Worm (Caenorhabditis elegans): Measurements from ENCODE around the gene epic-1.

DNA sequence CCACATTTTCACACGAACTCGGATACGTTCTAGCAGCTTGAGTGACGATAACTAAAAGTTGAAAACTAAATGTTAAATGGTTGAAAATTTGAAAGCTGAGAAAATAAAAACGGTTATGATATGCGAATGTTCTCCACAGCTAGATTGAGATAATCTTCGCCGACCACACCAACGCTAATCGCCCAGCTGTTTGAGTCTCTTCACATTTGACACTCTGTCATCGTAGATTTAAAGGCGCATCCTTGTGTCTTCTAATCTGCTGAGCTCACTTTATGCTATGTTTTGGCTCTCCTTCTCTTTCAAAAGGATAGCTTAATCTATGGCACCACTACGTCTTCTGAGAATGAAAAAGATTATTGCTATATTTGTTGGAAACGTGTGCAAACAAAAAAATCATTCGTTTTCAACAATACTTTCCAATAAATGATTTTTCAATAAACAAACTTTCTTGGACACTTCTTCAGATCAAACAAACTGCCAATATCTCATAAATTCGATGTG lies 8.6 kb downstream of the epic-1 start, which contains the start of gene F11E6.10:
- no peak for TF ChIP-seq mbf-1 (tag; optimal IDR thresholded peaks at IDR 0.05)
- TF ChIP-seq lsy-2 (tag; optimal IDR thresholded peaks at IDR 0.05): no peak

Data from whole organism, L2 larva.